Fruit fly (Drosophila melanogaster) whole organism, embryonic: Measurements from ENCODE around the gene Rab5.

ENCODE experiments used
- CG15269 ChIP-seq: fragments of 200-800 bp; sonication (Bioruptor generic); optimal IDR thresholded peaks from 2 replicates; lab custom pipeline; 2018; ENCODE audit warnings: missing biosample characterization, mild to moderate bottlenecking, missing genetic modification characterization, moderate library complexity
- CG15696 ChIP-seq: fragments of 200-800 bp; sonication (Bioruptor generic); optimal IDR thresholded peaks from 2 replicates; lab custom pipeline; 2019; ENCODE audit warnings: missing biosample characterization, mild to moderate bottlenecking, missing genetic modification characterization, moderate library complexity
- CG1602 ChIP-seq: fragments of 200-800 bp; sonication (Bioruptor generic); optimal IDR thresholded peaks from 3 replicates; lab custom pipeline; 2016; ENCODE audit warnings: missing biosample characterization, missing genetic modification characterization
- CG1647 ChIP-seq: fragments of 200-800 bp; sonication (Bioruptor generic); optimal IDR thresholded peaks from 3 replicates; lab custom pipeline; 2016; ENCODE audit warnings: missing biosample characterization, missing genetic modification characterization
- CG18599 ChIP-seq: fragments of 200-800 bp; sonication (Bioruptor generic); optimal IDR thresholded peaks from 3 replicates; lab custom pipeline; 2017; ENCODE audit warnings: missing biosample characterization, missing genetic modification characterization, mild to moderate bottlenecking, moderate library complexity, missing genetic modification reagents
- CG18764 ChIP-seq: fragments of 200-800 bp; sonication (Bioruptor generic); optimal IDR thresholded peaks from 3 replicates; lab custom pipeline; 2016; ENCODE audit warnings: missing biosample characterization, missing genetic modification characterization
- CG31365 ChIP-seq: fragments of 200-800 bp; sonication (Bioruptor generic); optimal IDR thresholded peaks from 2 replicates; lab custom pipeline; 2018; ENCODE audit warnings: missing biosample characterization, mild to moderate bottlenecking, missing genetic modification characterization
- CG32532 ChIP-seq: fragments of 200-800 bp; sonication (Bioruptor generic); IDR thresholded peaks from 2 replicates; pipeline ENCODE4 v1.3.6; 2022; ENCODE audit warnings: missing biosample characterization, missing genetic modification characterization
- CG3407 ChIP-seq: fragments of 200-800 bp; sonication (Bioruptor generic); optimal IDR thresholded peaks from 2 replicates; lab custom pipeline; 2018; ENCODE audit warnings: missing biosample characterization, mild to moderate bottlenecking, missing genetic modification characterization
- CG34422 ChIP-seq: fragments of 200-800 bp; sonication (Bioruptor generic); IDR thresholded peaks from 3 replicates; pipeline ENCODE4 v1.3.6; 2022; ENCODE audit warnings: missing biosample characterization, missing genetic modification characterization
- CG4282 ChIP-seq: fragments of 200-800 bp; sonication (Bioruptor generic); optimal IDR thresholded peaks from 2 replicates; lab custom pipeline; 2016; ENCODE audit warnings: missing biosample characterization, missing genetic modification characterization
- CG4328 ChIP-seq: fragments of 200-800 bp; sonication (Bioruptor generic); optimal IDR thresholded peaks from 3 replicates; lab custom pipeline; 2017; ENCODE audit warnings: missing biosample characterization, missing genetic modification reagents, missing genetic modification characterization
- CG4360 ChIP-seq: fragments of 200-800 bp; sonication (Bioruptor generic); IDR thresholded peaks from 2 replicates; pipeline ENCODE4 v1.3.6; 2022; ENCODE audit warnings: missing biosample characterization, missing genetic modification characterization
- CG4424 ChIP-seq: fragments of 200-800 bp; sonication (Bioruptor generic); optimal IDR thresholded peaks from 3 replicates; lab custom pipeline; 2016; ENCODE audit warnings: missing biosample characterization, missing genetic modification characterization
- CG7928 ChIP-seq: fragments of 200-800 bp; sonication (Bioruptor generic); optimal IDR thresholded peaks from 2 replicates; lab custom pipeline; 2017; ENCODE audit warnings: missing biosample characterization, mild to moderate bottlenecking, missing genetic modification characterization
- CG9876 ChIP-seq: fragments of 200-800 bp; sonication (Bioruptor generic); optimal IDR thresholded peaks from 2 replicates; lab custom pipeline; 2016; ENCODE audit warnings: missing biosample characterization, missing genetic modification characterization
- D ChIP-seq, 2 experiments: fragments of 200-800 bp in 1 of 2; fragments of >200 bp in 1 of 2; sonication (Bioruptor generic) in 1 of 2; optimal IDR thresholded peaks; 2 replicates in 1 of 2; 3 replicates in 1 of 2; lab custom pipeline; 2017; ENCODE audit warnings: mild to moderate bottlenecking in 1 of 2, missing biosample characterization in 1 of 2, missing genetic modification characterization in 1 of 2, missing genetic modification reagents in 1 of 2
- Dad ChIP-seq: fragments of 200-800 bp; sonication (Bioruptor generic); optimal IDR thresholded peaks from 3 replicates; lab custom pipeline; 2016; ENCODE audit warnings: missing biosample characterization, missing genetic modification characterization
- Dip2 ChIP-seq: fragments of 200-800 bp; sonication (Bioruptor generic); IDR thresholded peaks from 2 replicates; pipeline ENCODE4 v1.3.6; 2022; ENCODE audit warnings: missing biosample characterization, missing genetic modification characterization
- Dp ChIP-seq: fragments of 200-800 bp; sonication (Bioruptor generic); optimal IDR thresholded peaks from 2 replicates; lab custom pipeline; 2018; ENCODE audit warnings: missing biosample characterization, mild to moderate bottlenecking, missing genetic modification characterization, moderate library complexity
- Hand ChIP-seq: fragments of 200-800 bp; sonication (Bioruptor generic); optimal IDR thresholded peaks from 2 replicates; lab custom pipeline; 2017; ENCODE audit warnings: mild to moderate bottlenecking, missing biosample characterization, missing genetic modification reagents, missing genetic modification characterization
- Hr78 ChIP-seq, 2 experiments: fragments of 200-800 bp in 1 of 2; fragments of >200 bp in 1 of 2; sonication (Bioruptor generic) in 1 of 2; optimal IDR thresholded peaks; 2 replicates each; lab custom pipeline; 2017 to 2019; ENCODE audit warnings: missing biosample characterization in 2 of 2, missing genetic modification characterization in 2 of 2, mild to moderate bottlenecking in 1 of 2, moderate library complexity in 1 of 2
- Jarid2 ChIP-seq: fragments of 200-800 bp; sonication (Bioruptor generic); optimal IDR thresholded peaks from 3 replicates; lab custom pipeline; 2017; ENCODE audit warnings: mild to moderate bottlenecking, missing biosample characterization, missing genetic modification reagents, missing genetic modification characterization
- Med ChIP-seq: fragments of 200-800 bp; sonication (Bioruptor generic); peaks from one replicate; lab custom pipeline; 2016; ENCODE audit warnings: missing biosample characterization, missing genetic modification characterization, mild to moderate bottlenecking, inconsistent platforms, moderate library complexity
- Meics ChIP-seq: fragments of 200-800 bp; sonication (Bioruptor generic); optimal IDR thresholded peaks from 2 replicates; lab custom pipeline; 2017; ENCODE audit warnings: missing biosample characterization, mild to moderate bottlenecking, missing genetic modification characterization
- al ChIP-seq: fragments of 200-800 bp; sonication (Bioruptor generic); IDR thresholded peaks from 2 replicates; pipeline ENCODE4 v1.3.6; 2022; ENCODE audit warnings: missing biosample characterization, missing genetic modification characterization
- amos ChIP-seq: fragments of 200-800 bp; sonication (Bioruptor generic); IDR thresholded peaks from 2 replicates; pipeline ENCODE4 v1.3.6; 2022; ENCODE audit warnings: missing biosample characterization, missing genetic modification characterization; ENCODE audit not compliant: partially characterized antibody
- ara ChIP-seq: fragments of 200-800 bp; sonication (Bioruptor generic); IDR thresholded peaks from 2 replicates; pipeline ENCODE4 v1.3.6; 2022; ENCODE audit warnings: missing biosample characterization, missing genetic modification characterization
- caup ChIP-seq: fragments of 200-800 bp; sonication (Bioruptor generic); optimal IDR thresholded peaks from 3 replicates; lab custom pipeline; 2017; ENCODE audit warnings: missing biosample characterization, mild to moderate bottlenecking, missing genetic modification characterization, moderate library complexity; ENCODE audit not compliant: severe bottlenecking
- chinmo ChIP-seq: fragments of 200-800 bp; sonication (Bioruptor generic); IDR thresholded peaks from 4 replicates; pipeline ENCODE4 v1.3.6; 2022; ENCODE audit warnings: missing biosample characterization, missing genetic modification characterization; ENCODE audit not compliant: partially characterized antibody
- chm ChIP-seq: fragments of 200-800 bp; sonication (Bioruptor generic); IDR thresholded peaks from 2 replicates; pipeline ENCODE4 v1.3.6; 2022; ENCODE audit warnings: missing biosample characterization, missing genetic modification characterization
- croc ChIP-seq: fragments of 200-800 bp; sonication (Bioruptor generic); conservative IDR thresholded peaks from 3 replicates; pipeline ENCODE4 v1.3.6; 2022; ENCODE audit warnings: missing biosample characterization, missing genetic modification characterization
- fu2 ChIP-seq: fragments of 200-800 bp; sonication (Bioruptor generic); optimal IDR thresholded peaks from 2 replicates; lab custom pipeline; 2016; ENCODE audit warnings: missing biosample characterization, missing genetic modification characterization
- gem ChIP-seq: fragments of 200-800 bp; sonication (Bioruptor generic); optimal IDR thresholded peaks from 2 replicates; lab custom pipeline; 2019; ENCODE audit warnings: missing biosample characterization, mild to moderate bottlenecking, missing genetic modification characterization, moderate library complexity
- ind ChIP-seq: fragments of 200-800 bp; sonication (Bioruptor generic); optimal IDR thresholded peaks from 3 replicates; lab custom pipeline; 2016; ENCODE audit warnings: missing biosample characterization, missing genetic modification characterization
- insv ChIP-seq, 2 experiments: fragments of 200-800 bp; sonication (Bioruptor generic); optimal IDR thresholded peaks; 3 replicates each; lab custom pipeline; 2016 to 2018; ENCODE audit warnings: missing biosample characterization in 2 of 2, missing genetic modification characterization in 2 of 2
- kni ChIP-seq: fragments of 200-800 bp; sonication (Bioruptor generic); optimal IDR thresholded peaks from 3 replicates; lab custom pipeline; 2017; ENCODE audit warnings: mild to moderate bottlenecking, missing biosample characterization, missing genetic modification reagents, missing genetic modification characterization
- otp ChIP-seq: fragments of 200-800 bp; sonication (Bioruptor generic); IDR thresholded peaks from 3 replicates; pipeline ENCODE4, ENCODE4 v1.3.6; 2022; ENCODE audit warnings: missing biosample characterization, missing genetic modification characterization
- pb ChIP-seq: fragments of 200-800 bp; sonication (Bioruptor generic); optimal IDR thresholded peaks from 3 replicates; lab custom pipeline; 2016; ENCODE audit warnings: missing biosample characterization, missing genetic modification characterization
- pho ChIP-seq: fragments of 200-800 bp; sonication (Bioruptor generic); optimal IDR thresholded peaks from 2 replicates; lab custom pipeline; 2016; ENCODE audit warnings: missing biosample characterization, missing genetic modification characterization
- pnt ChIP-seq: fragments of 200-800 bp; sonication (Bioruptor generic); optimal IDR thresholded peaks from 3 replicates; lab custom pipeline; 2016; ENCODE audit warnings: missing biosample characterization, missing genetic modification characterization
- pum ChIP-seq: fragments of 200-800 bp; sonication (Bioruptor generic); optimal IDR thresholded peaks from 2 replicates; lab custom pipeline; 2016; ENCODE audit warnings: missing biosample characterization, missing genetic modification characterization
- ranshi ChIP-seq: fragments of 200-800 bp; sonication (Bioruptor generic); IDR thresholded peaks from 2 replicates; pipeline ENCODE4 v1.3.6; 2022; ENCODE audit warnings: missing biosample characterization, missing genetic modification characterization
- sim ChIP-seq: fragments of 200-800 bp; sonication (Bioruptor generic); IDR thresholded peaks from 2 replicates; pipeline ENCODE4 v1.3.6; 2022; ENCODE audit warnings: missing biosample characterization, missing genetic modification characterization
- sna ChIP-seq: fragments of 200-800 bp; sonication (Bioruptor generic); IDR thresholded peaks from 2 replicates; pipeline ENCODE4 v1.3.6; 2022; ENCODE audit warnings: missing biosample characterization, missing genetic modification characterization; ENCODE audit not compliant: partially characterized antibody
- tll ChIP-seq, 2 experiments: fragments of 200-800 bp in 1 of 2; fragments of >200 bp in 1 of 2; sonication (Bioruptor generic) in 1 of 2; optimal IDR thresholded peaks; 2 replicates each; lab custom pipeline; 2017 to 2019; ENCODE audit warnings: missing biosample characterization in 2 of 2, missing genetic modification characterization in 2 of 2, mild to moderate bottlenecking in 1 of 2, moderate library complexity in 1 of 2
- tna ChIP-seq: fragments of 200-800 bp; sonication (Bioruptor generic); IDR thresholded peaks from 2 replicates; pipeline ENCODE4 v1.3.6; 2022; ENCODE audit warnings: missing biosample characterization, missing genetic modification characterization; ENCODE audit not compliant: partially characterized antibody
- usp ChIP-seq: fragments of >200 bp; optimal IDR thresholded peaks from 2 replicates; lab custom pipeline; 2017; ENCODE audit warnings: missing biosample characterization, missing genetic modification characterization
- zfh1 ChIP-seq: fragments of 200-800 bp; sonication (Bioruptor generic); IDR thresholded peaks from 3 replicates; pipeline ENCODE4 v1.3.6; 2022; ENCODE audit warnings: missing biosample characterization, missing genetic modification characterization

Gene Rab5

dm6 chr2L:2364200-2364754 is 796 bp downstream of the Rab5 start (continued):
- TF ChIP-seq gem (tag; lab: Kevin White, UChicago) (no peak), Meics (GFP tag; lab: Kevin White, UChicago) (no peak), Hr78 (GFP tag; optimal IDR thresholded peaks at IDR 0.05; lab: Kevin White, UChicago) (no peak), tll (GFP tag; optimal IDR thresholded peaks at IDR 0.05; lab: Kevin White, UChicago) (peak in 1 of 2 experiments; percentile 27), chm (GFP tag; lab: Robert Waterston, UW) (0 out of 2 replicates have a peak, but pooled peaks have one; percentile 9), CG31365 (no peak), fu2 (GFP tag; lab: Kevin White, UChicago) (no peak), chinmo (GFP tag; lab: Robert Waterston, UW) (peak; percentile 98), Med (GFP tag; lab: Kevin White, UChicago) (peak; percentile 84), CG3407 (GFP tag; lab: Kevin White, UChicago) (no peak), Hand (GFP tag; lab: Kevin White, UChicago) (no peak), Dip2 (GFP tag; lab: Robert Waterston, UW) (no peak), CG34422 (GFP tag; lab: Robert Waterston, UW) (peak; percentile 34; the same call in 1 of the 3 replicates), CG4328 (no peak), CG15696 (tag; lab: Kevin White, UChicago) (no peak), ind (GFP tag; lab: Kevin White, UChicago) (no peak), amos (GFP tag; lab: Robert Waterston, UW) (no peak; the same call in 1 of the 2 replicates), al (GFP tag; lab: Robert Waterston, UW) (no peak), CG32532 (GFP tag; lab: Robert Waterston, UW) (peak; percentile 45; the same call in 1 of the 2 replicates), CG1647 (GFP tag; lab: Kevin White, UChicago) (no peak), ara (peak; percentile 43; the same call in 1 of the 2 replicates), pb (GFP tag; lab: Kevin White, UChicago) (no peak), CG15269 (tag; lab: Kevin White, UChicago) (no peak), CG4424 (GFP tag; lab: Kevin White, UChicago) (no peak), pnt (no peak), CG18764 (no peak), pho (GFP tag; lab: Kevin White, UChicago) (no peak), tna (GFP tag; lab: Robert Waterston, UW) (peak; percentile 20; the same call in 1 of the 2 replicates), caup (no peak), CG4360 (GFP tag; lab: Robert Waterston, UW) (no peak), insv (GFP tag; optimal IDR thresholded peaks at IDR 0.05; lab: Kevin White, UChicago) (no peak), usp (GFP tag; lab: Kevin White, UChicago) (no peak), croc (GFP tag; lab: Robert Waterston, UW) (0 out of 3 replicates have a peak, but pooled peaks have one; percentile 3), CG4282 (GFP tag; lab: Kevin White, UChicago) (peak; percentile 88), otp (GFP tag; lab: Robert Waterston, UW) (0 out of 3 replicates have a peak, but pooled peaks have one; percentile 46), CG1602 (GFP tag; lab: Kevin White, UChicago) (no peak), zfh1 (GFP tag; lab: Robert Waterston, UW) (no peak), CG18599 (GFP tag; lab: Kevin White, UChicago) (no peak), CG9876 (no peak), kni (GFP tag; lab: Kevin White, UChicago) (no peak), pum (no peak), Dad (GFP tag; lab: Kevin White, UChicago) (no peak), ranshi (no peak), Jarid2 (GFP tag; lab: Kevin White, UChicago) (peak; percentile 6), D (optimal IDR thresholded peaks at IDR 0.05; lab: Kevin White, UChicago) (peak; percentile 41), D (GFP tag; optimal IDR thresholded peaks at IDR 0.05; lab: Kevin White, UChicago) (no peak), sim (GFP tag; lab: Robert Waterston, UW) (no peak), CG7928 (GFP tag; lab: Kevin White, UChicago) (no peak), sna (GFP tag; lab: Robert Waterston, UW) (0 out of 2 replicates have a peak, but pooled peaks have one; percentile 36), Dp (GFP tag; lab: Kevin White, UChicago) (no peak)
